Comparison of ENCODE assay signal across 1 fruit fly cellular context in genomic region chr3L:16090330-16090803, dm6.
A peak's percentile ranks its signal among the peaks of the same experiment; 100 is the strongest.
TF ChIP-seq lines count a peak whose summit lies in the region.

TSS of gene CG5235 (minus strand) at chr3L:16090392.
TSS of gene ClC-c (plus strand) at chr3L:16090454.

TF ChIP-seq in whole organism, embryonic, 481 proteins besides CTCF, POLR2A, EP300 and RAD21 (continued from another document and continues in another):
- TF ChIP-seq CG5180 (GFP tag; optimal IDR thresholded peaks at IDR 0.05; lab: Kevin White, UChicago) (no peak), sna (GFP tag; IDR thresholded peaks at IDR 0.05; lab: Robert Waterston, UW; ENCODE audit: partially characterized antibody) (peak; percentile 74), Asciz (GFP tag; optimal IDR thresholded peaks at IDR 0.05; lab: Kevin White, UChicago) (no peak), tll (GFP tag; optimal IDR thresholded peaks at IDR 0.05; lab: Kevin White, UChicago) (no peak), Ptx1 (GFP tag; IDR thresholded peaks at IDR 0.05; lab: Robert Waterston, UW) (no peak), CG17568 (GFP tag; optimal IDR thresholded peaks at IDR 0.05; lab: Kevin White, UChicago) (no peak), Pdp1 (GFP tag; optimal IDR thresholded peaks at IDR 0.05; lab: Kevin White, UChicago) (peak in 1 of 2 experiments; percentile 22), CG9609 (GFP tag; optimal IDR thresholded peaks at IDR 0.05; lab: Kevin White, UChicago) (no peak), CG8089 (GFP tag; optimal IDR thresholded peaks at IDR 0.05; lab: Kevin White, UChicago) (no peak), CG7372 (GFP tag; IDR thresholded peaks at IDR 0.05; lab: Robert Waterston, UW) (no peak), CG7928 (GFP tag; optimal IDR thresholded peaks at IDR 0.05; lab: Kevin White, UChicago) (no peak), MTF-1 (GFP tag; optimal IDR thresholded peaks at IDR 0.05; lab: Kevin White, UChicago; ENCODE audit: borderline replicate concordance) (no peak), ash1 (GFP tag; optimal IDR thresholded peaks at IDR 0.05; lab: Kevin White, UChicago) (no peak), CG42726 (GFP tag; IDR thresholded peaks at IDR 0.05; lab: Robert Waterston, UW; ENCODE audit: partially characterized antibody) (peak; percentile 21; the same call in 1 of the 2 replicates), lbe (GFP tag; optimal IDR thresholded peaks at IDR 0.05; lab: Kevin White, UChicago) (peak; percentile 29), Dip3 (GFP tag; optimal IDR thresholded peaks at IDR 0.05; lab: Kevin White, UChicago) (no peak), Dp (GFP tag; optimal IDR thresholded peaks at IDR 0.05; lab: Kevin White, UChicago) (peak; percentile 65), ewg (GFP tag; optimal IDR thresholded peaks at IDR 0.05; lab: Kevin White, UChicago) (no peak), Fer1 (GFP tag; optimal IDR thresholded peaks at IDR 0.05; lab: Kevin White, UChicago) (peak; percentile 38), Med (GFP tag; lab: Kevin White, UChicago) (peak; percentile 79), CG10959 (GFP tag; IDR thresholded peaks at IDR 0.05; lab: Robert Waterston, UW) (no peak), CG6813 (GFP tag; optimal IDR thresholded peaks at IDR 0.05; lab: Kevin White, UChicago) (no peak), dimm (GFP tag; IDR thresholded peaks at IDR 0.05; lab: Robert Waterston, UW) (no peak), CG18262 (tag; optimal IDR thresholded peaks at IDR 0.05; lab: Kevin White, UChicago) (no peak), vvl (GFP tag; IDR thresholded peaks at IDR 0.05; lab: Robert Waterston, UW) (peak; percentile 38; the same call in 1 of the 2 replicates), al (GFP tag; IDR thresholded peaks at IDR 0.05; lab: Robert Waterston, UW) (no peak), en (GFP tag; optimal IDR thresholded peaks at IDR 0.05; lab: Kevin White, UChicago) (no peak), Ravus (GFP tag; IDR thresholded peaks at IDR 0.05; lab: Robert Waterston, UW) (no peak), peb (GFP tag; IDR thresholded peaks at IDR 0.05; lab: Robert Waterston, UW) (no peak), salm (tag; optimal IDR thresholded peaks at IDR 0.05; lab: Kevin White, UChicago) (no peak), CG9437 (GFP tag; optimal IDR thresholded peaks at IDR 0.05; lab: Kevin White, UChicago) (no peak), CG15479 (GFP tag; optimal IDR thresholded peaks at IDR 0.05; lab: Kevin White, UChicago) (no peak), CG16815 (GFP tag; optimal IDR thresholded peaks at IDR 0.05; lab: Kevin White, UChicago) (no peak), inv (GFP tag; IDR thresholded peaks at IDR 0.05; lab: Robert Waterston, UW; ENCODE audit: partially characterized antibody) (peak; percentile 74), dpn (GFP tag; optimal IDR thresholded peaks at IDR 0.05; lab: Kevin White, UChicago) (no peak), yki (optimal IDR thresholded peaks at IDR 0.05; lab: Kevin White, UChicago) (no peak), CG31365 (tag; optimal IDR thresholded peaks at IDR 0.05; lab: Kevin White, UChicago) (no peak), Hey (tag; optimal IDR thresholded peaks at IDR 0.05; lab: Kevin White, UChicago) (no peak), pnt (GFP tag; optimal IDR thresholded peaks at IDR 0.05; lab: Kevin White, UChicago) (no peak), Sox102F (GFP tag; optimal IDR thresholded peaks at IDR 0.05; lab: Kevin White, UChicago) (no peak), BEAF-32 (GFP tag; optimal IDR thresholded peaks at IDR 0.05; lab: Kevin White, UChicago) (peak; percentile 79), Atf-2 (GFP tag; optimal IDR thresholded peaks at IDR 0.05; lab: Kevin White, UChicago) (no peak), CG7987 (GFP tag; optimal IDR thresholded peaks at IDR 0.05; lab: Kevin White, UChicago) (no peak), NfI (GFP tag; optimal IDR thresholded peaks at IDR 0.05; lab: Kevin White, UChicago) (no peak), Sox100B (GFP tag; optimal IDR thresholded peaks at IDR 0.05; lab: Kevin White, UChicago) (no peak), CG16863 (GFP tag; optimal IDR thresholded peaks at IDR 0.05; lab: Kevin White, UChicago) (peak; percentile 64), CG7963 (GFP tag; IDR thresholded peaks at IDR 0.05; lab: Robert Waterston, UW; ENCODE audit: partially characterized antibody) (peak; percentile 86), ftz-f1 (GFP tag; optimal IDR thresholded peaks at IDR 0.05; lab: Kevin White, UChicago) (no peak), CG2875 (GFP tag; optimal IDR thresholded peaks at IDR 0.05; lab: Kevin White, UChicago) (no peak), CG17612 (GFP tag; IDR thresholded peaks at IDR 0.05; lab: Robert Waterston, UW) (no peak), CG7745 (tag; optimal IDR thresholded peaks at IDR 0.05; lab: Kevin White, UChicago) (peak; percentile 46), CG34224 (GFP tag; IDR thresholded peaks at IDR 0.05; lab: Robert Waterston, UW; ENCODE audit: partially characterized antibody) (peak; percentile 90), CG6854 (GFP tag; optimal IDR thresholded peaks at IDR 0.05; lab: Kevin White, UChicago) (no peak), D19B (GFP tag; optimal IDR thresholded peaks at IDR 0.05; lab: Kevin White, UChicago) (no peak), esg (GFP tag; conservative IDR thresholded peaks at IDR 0.05; lab: Robert Waterston, UW) (no peak), CG10209 (GFP tag; optimal IDR thresholded peaks at IDR 0.05; lab: Kevin White, UChicago) (no peak), D19A (tag; optimal IDR thresholded peaks at IDR 0.05; lab: Kevin White, UChicago) (no peak), lov (optimal IDR thresholded peaks at IDR 0.05; lab: Kevin White, UChicago) (no peak), lov (GFP tag; IDR thresholded peaks at IDR 0.05; lab: Robert Waterston, UW) (no peak), CG8281 (tag; optimal IDR thresholded peaks at IDR 0.05; lab: Kevin White, UChicago) (no peak), tna (GFP tag; IDR thresholded peaks at IDR 0.05; lab: Robert Waterston, UW; ENCODE audit: partially characterized antibody) (peak; percentile 86), onecut (GFP tag; IDR thresholded peaks at IDR 0.05; lab: Robert Waterston, UW) (no peak), toy (GFP tag; IDR thresholded peaks at IDR 0.05; lab: Robert Waterston, UW) (no peak), az2 (GFP tag; optimal IDR thresholded peaks at IDR 0.05; lab: Kevin White, UChicago) (no peak), Scr (GFP tag; IDR thresholded peaks at IDR 0.05; lab: Robert Waterston, UW; ENCODE audit: partially characterized antibody) (peak; percentile 70), Hr51 (GFP tag; optimal IDR thresholded peaks at IDR 0.05; lab: Kevin White, UChicago) (no peak), Poxn (GFP tag; IDR thresholded peaks at IDR 0.05; lab: Robert Waterston, UW) (no peak), CG12299 (tag; optimal IDR thresholded peaks at IDR 0.05; lab: Kevin White, UChicago) (no peak), CG4360 (GFP tag; IDR thresholded peaks at IDR 0.05; lab: Robert Waterston, UW) (no peak), Oaz (GFP tag; IDR thresholded peaks at IDR 0.05; lab: Robert Waterston, UW) (no peak), nom (GFP tag; optimal IDR thresholded peaks at IDR 0.05; lab: Kevin White, UChicago) (no peak), bbx (GFP tag; IDR thresholded peaks at IDR 0.05; lab: Robert Waterston, UW; ENCODE audit: partially characterized antibody) (peak; percentile 91), lola (GFP tag; optimal IDR thresholded peaks at IDR 0.05; lab: Kevin White, UChicago) (no peak), CG11723 (GFP tag; optimal IDR thresholded peaks at IDR 0.05; lab: Kevin White, UChicago) (no peak), stwl (tag; optimal IDR thresholded peaks at IDR 0.05; lab: Kevin White, UChicago) (peak; percentile 65), CG14965 (GFP tag; optimal IDR thresholded peaks at IDR 0.05; lab: Kevin White, UChicago; ENCODE audit: borderline replicate concordance) (no peak), ssp (GFP tag; IDR thresholded peaks at IDR 0.05; lab: Robert Waterston, UW) (no peak), cg (GFP tag; optimal IDR thresholded peaks at IDR 0.05; lab: Kevin White, UChicago) (peak; percentile 81), ATbp (GFP tag; optimal IDR thresholded peaks at IDR 0.05; lab: Kevin White, UChicago) (no peak), Bgb (GFP tag; IDR thresholded peaks at IDR 0.05; lab: Robert Waterston, UW; ENCODE audit: partially characterized antibody) (peak; percentile 85), C15 (GFP tag; IDR thresholded peaks at IDR 0.05; lab: Robert Waterston, UW) (no peak), Dll (GFP tag; IDR thresholded peaks at IDR 0.05; lab: Robert Waterston, UW; ENCODE audit: partially characterized antibody) (peak; percentile 83), sens (GFP tag; lab: Kevin White, UChicago) (peak; percentile 37), CG4854 (GFP tag; optimal IDR thresholded peaks at IDR 0.05; lab: Kevin White, UChicago) (no peak), CG8944 (GFP tag; optimal IDR thresholded peaks at IDR 0.05; lab: Kevin White, UChicago) (no peak), slou (GFP tag; optimal IDR thresholded peaks at IDR 0.05; lab: Kevin White, UChicago) (no peak), CG12071 (GFP tag; optimal IDR thresholded peaks at IDR 0.05; lab: Kevin White, UChicago) (no peak), caup (GFP tag; optimal IDR thresholded peaks at IDR 0.05; lab: Kevin White, UChicago; ENCODE audit: severe bottlenecking) (no peak), hb (GFP tag; IDR thresholded peaks at IDR 0.05; lab: Robert Waterston, UW; ENCODE audit: partially characterized antibody) (peak; percentile 78), hth (optimal IDR thresholded peaks at IDR 0.05; lab: Kevin White, UChicago) (no peak), scrt (GFP tag; optimal IDR thresholded peaks at IDR 0.05; lab: Kevin White, UChicago) (no peak), HLH54F (GFP tag; optimal IDR thresholded peaks at IDR 0.05; lab: Kevin White, UChicago) (no peak), Camta (GFP tag; optimal IDR thresholded peaks at IDR 0.05; lab: Kevin White, UChicago) (no peak), ttk (GFP tag; IDR thresholded peaks at IDR 0.05; lab: Robert Waterston, UW) (no peak), CG13624 (GFP tag; optimal IDR thresholded peaks at IDR 0.05; lab: Kevin White, UChicago) (peak; percentile 37), CG31388 (GFP tag; optimal IDR thresholded peaks at IDR 0.05; lab: Kevin White, UChicago) (no peak), CG9215 (GFP tag; IDR thresholded peaks at IDR 0.05; lab: Robert Waterston, UW) (no peak), nau (GFP tag; optimal IDR thresholded peaks at IDR 0.05; lab: Kevin White, UChicago) (no peak), HLH4C (GFP tag; IDR thresholded peaks at IDR 0.05; lab: Robert Waterston, UW; ENCODE audit: partially characterized antibody) (peak; percentile 84), kni (GFP tag; optimal IDR thresholded peaks at IDR 0.05; lab: Kevin White, UChicago) (no peak), Stat92E (GFP tag; optimal IDR thresholded peaks at IDR 0.05; lab: Kevin White, UChicago) (peak in 1 of 3 experiments; percentile 46), Mad (GFP tag; optimal IDR thresholded peaks at IDR 0.05; lab: Kevin White, UChicago) (no peak), CG17186 (GFP tag; optimal IDR thresholded peaks at IDR 0.05; lab: Kevin White, UChicago) (peak; percentile 55), Lim3 (GFP tag; IDR thresholded peaks at IDR 0.05; lab: Robert Waterston, UW) (no peak), CG2199 (GFP tag; IDR thresholded peaks at IDR 0.05; lab: Robert Waterston, UW) (no peak), trem (tag; optimal IDR thresholded peaks at IDR 0.05; lab: Kevin White, UChicago) (peak; percentile 45), nmo (GFP tag; optimal IDR thresholded peaks at IDR 0.05; lab: Kevin White, UChicago) (peak; percentile 26), Bteb2 (GFP tag; optimal IDR thresholded peaks at IDR 0.05; lab: Kevin White, UChicago) (no peak), row (GFP tag; IDR thresholded peaks at IDR 0.05; lab: Robert Waterston, UW) (peak; percentile 7; the same call in 1 of the 3 replicates), CG30020 (tag; optimal IDR thresholded peaks at IDR 0.05; lab: Kevin White, UChicago) (peak; percentile 1), CG9797 (GFP tag; optimal IDR thresholded peaks at IDR 0.05; lab: Kevin White, UChicago) (peak; percentile 87), lilli (GFP tag; optimal IDR thresholded peaks at IDR 0.05; lab: Kevin White, UChicago) (no peak), Dek (tag; optimal IDR thresholded peaks at IDR 0.05; lab: Kevin White, UChicago) (no peak), CG2712 (tag; optimal IDR thresholded peaks at IDR 0.05; lab: Kevin White, UChicago) (no peak), Fer3 (tag; optimal IDR thresholded peaks at IDR 0.05; lab: Kevin White, UChicago) (no peak), CG10654 (GFP tag; optimal IDR thresholded peaks at IDR 0.05; lab: Kevin White, UChicago) (no peak), Ada2b (GFP tag; IDR thresholded peaks at IDR 0.05; lab: Robert Waterston, UW) (no peak), schlank (tag; optimal IDR thresholded peaks at IDR 0.05; lab: Kevin White, UChicago) (no peak), CG14667 (GFP tag; IDR thresholded peaks at IDR 0.05; lab: Robert Waterston, UW) (no peak), mirr (GFP tag; optimal IDR thresholded peaks at IDR 0.05; lab: Kevin White, UChicago) (no peak), Lpt (GFP tag; optimal IDR thresholded peaks at IDR 0.05; lab: Kevin White, UChicago) (no peak), CG11398 (GFP tag; optimal IDR thresholded peaks at IDR 0.05; lab: Kevin White, UChicago) (no peak), CG2889 (GFP tag; IDR thresholded peaks at IDR 0.05; lab: Robert Waterston, UW) (no peak), fu2 (GFP tag; optimal IDR thresholded peaks at IDR 0.05; lab: Kevin White, UChicago) (no peak), unpg (GFP tag; optimal IDR thresholded peaks at IDR 0.05; lab: Kevin White, UChicago) (no peak), CG10274 (GFP tag; optimal IDR thresholded peaks at IDR 0.05; lab: Kevin White, UChicago) (no peak), HmgZ (tag; optimal IDR thresholded peaks at IDR 0.05; lab: Kevin White, UChicago) (peak; percentile 26), Dref (GFP tag; IDR thresholded peaks at IDR 0.05; lab: Robert Waterston, UW) (peak; percentile 94), cwo (GFP tag; optimal IDR thresholded peaks at IDR 0.05; lab: Kevin White, UChicago) (no peak), Adf1 (GFP tag; IDR thresholded peaks at IDR 0.05; lab: Robert Waterston, UW) (peak; percentile 97), CG17385 (GFP tag; optimal IDR thresholded peaks at IDR 0.05; lab: Kevin White, UChicago) (no peak), E2f2 (GFP tag; IDR thresholded peaks at IDR 0.05; lab: Robert Waterston, UW) (peak; percentile 78), Sry-δ (GFP tag; optimal IDR thresholded peaks at IDR 0.05; lab: Kevin White, UChicago) (peak; percentile 66), CG18764 (GFP tag; optimal IDR thresholded peaks at IDR 0.05; lab: Kevin White, UChicago) (no peak), CG7839 (tag; optimal IDR thresholded peaks at IDR 0.05; lab: Kevin White, UChicago) (no peak), CG3847 (GFP tag; IDR thresholded peaks at IDR 0.05; lab: Robert Waterston, UW) (0 out of 2 replicates have a peak, but pooled peaks have one; percentile 12)
